Worm (Caenorhabditis elegans) whole organism, early embryonic: ENCODE results near the gene F55E10.4.
A peak's percentile ranks its signal among the peaks of the same experiment; 100 is the strongest.

Source experiments
- F13C5.2 ChIP-seq: sonication (generic microtip); optimal IDR thresholded peaks from 2 replicates; lab custom pipeline; 2017; ENCODE audit warnings: mild to moderate bottlenecking, missing genetic modification characterization, inconsistent platforms, missing compliant biosample characterization
- aly-1 ChIP-seq: sonication (generic microtip); optimal IDR thresholded peaks from 2 replicates; lab custom pipeline; 2016; ENCODE audit warnings: missing genetic modification characterization, missing compliant biosample characterization
- ama-1 ChIP-seq: fragments of 150-350 bp; optimal IDR thresholded peaks from 2 replicates; lab custom pipeline; 2014
- ceh-13 ChIP-seq: fragments of 200-800 bp; sonication (Bioruptor generic); optimal IDR thresholded peaks from 2 replicates; lab custom pipeline; 2018; ENCODE audit warnings: mild to moderate bottlenecking, missing genetic modification characterization, missing compliant biosample characterization
- ceh-36 ChIP-seq: sonication (generic microtip); optimal IDR thresholded peaks from 2 replicates; lab custom pipeline; 2016; ENCODE audit warnings: missing genetic modification characterization, inconsistent platforms, missing compliant biosample characterization
- flt-1 ChIP-seq: fragments of 200-800 bp; sonication (Bioruptor generic); IDR thresholded peaks from 2 replicates; pipeline ENCODE4 v1.3.6; 2022; ENCODE audit warnings: missing genetic modification characterization, missing compliant biosample characterization
- hmbx-1 ChIP-seq: sonication (generic microtip); optimal IDR thresholded peaks from 2 replicates; lab custom pipeline; 2016; ENCODE audit warnings: mild to moderate bottlenecking, missing genetic modification characterization, missing compliant biosample characterization
- pes-1 ChIP-seq: fragments of 200-800 bp; sonication (Bioruptor generic); IDR thresholded peaks from 2 replicates; pipeline ENCODE4 v1.3.6; 2022; ENCODE audit warnings: missing genetic modification reagents, missing genetic modification characterization, missing compliant biosample characterization
- sea-1 ChIP-seq: fragments of 200-800 bp; sonication (Bioruptor generic); conservative IDR thresholded peaks from 2 replicates; pipeline ENCODE4 v1.3.6; 2022; ENCODE audit warnings: missing genetic modification characterization, missing compliant biosample characterization
- tbx-37 ChIP-seq: fragments of 200-800 bp; sonication (Bioruptor generic); conservative IDR thresholded peaks from 2 replicates; pipeline ENCODE4 v1.3.6; 2022; ENCODE audit warnings: missing genetic modification reagents, missing genetic modification characterization, missing compliant biosample characterization
- tra-4 ChIP-seq: sonication (generic microtip); optimal IDR thresholded peaks from 2 replicates; lab custom pipeline; 2017; ENCODE audit warnings: missing genetic modification characterization, missing compliant biosample characterization

DNA sequence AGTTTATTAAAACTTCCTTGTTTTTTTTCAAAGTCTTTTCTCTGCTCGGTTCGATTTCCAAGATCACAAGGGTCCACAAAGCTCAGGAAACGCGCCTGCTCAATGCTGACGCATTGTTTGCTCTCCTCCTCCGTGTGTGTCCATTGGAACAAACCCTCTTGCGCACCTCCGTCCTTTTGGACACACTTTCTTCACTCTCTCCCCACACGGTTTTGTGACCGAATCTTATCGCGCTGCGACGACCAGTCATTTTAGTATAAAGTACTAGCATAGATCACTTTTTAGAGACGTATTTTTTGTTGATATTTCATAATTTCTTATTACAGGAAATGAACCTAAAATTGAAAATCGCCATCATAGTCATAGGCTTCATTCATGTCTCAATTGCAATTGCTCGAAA is 40.5 kb upstream of the F55E10.4 start:
- TF ChIP-seq pes-1 (no peak), ama-1 (lab: Kevin White, UChicago) (no peak), F13C5.2 (peak; percentile 34), flt-1 (GFP tag; lab: Robert Waterston, UW) (peak; percentile 10; the same call in 1 of the 2 replicates), ceh-13 (GFP tag; lab: Kevin White, UChicago) (no peak), sea-1 (GFP tag; lab: Robert Waterston, UW) (no peak), ceh-36 (no peak), hmbx-1 (tag; lab: Kevin White, UChicago) (no peak), aly-1 (peak; percentile 48), tbx-37 (GFP tag; lab: Robert Waterston, UW) (no peak), tra-4 (tag; lab: Kevin White, UChicago) (no peak)
